Comparison of ENCODE assay signal across 1 fruit fly cellular context in genomic region chrX:1270655-1271054, dm6.
TF ChIP-seq lines count a peak whose summit lies in the region.

No protein-coding gene starts in this region.

TF ChIP-seq in whole organism, embryonic, 481 proteins besides CTCF, POLR2A, EP300 and RAD21 (continued from another document and continues in another):
- no peak for TF ChIP-seq mld (GFP tag; IDR thresholded peaks at IDR 0.05; lab: Robert Waterston, UW; ENCODE audit: partially characterized antibody)
- TF ChIP-seq PHDP (tag; optimal IDR thresholded peaks at IDR 0.05; lab: Kevin White, UChicago): peak; percentile 27
- TF ChIP-seq GATAe (GFP tag; conservative IDR thresholded peaks at IDR 0.05; lab: Robert Waterston, UW): no peak
- TF ChIP-seq gcm (GFP tag; optimal IDR thresholded peaks at IDR 0.05; lab: Kevin White, UChicago): peak; percentile 36
- no peak for TF ChIP-seq D19B (GFP tag; optimal IDR thresholded peaks at IDR 0.05; lab: Kevin White, UChicago)
- TF ChIP-seq CG17186 (GFP tag; optimal IDR thresholded peaks at IDR 0.05; lab: Kevin White, UChicago): no peak
- TF ChIP-seq Fer3 (tag; optimal IDR thresholded peaks at IDR 0.05; lab: Kevin White, UChicago): peak; percentile 58
- TF ChIP-seq CG10979 (tag; optimal IDR thresholded peaks at IDR 0.05; lab: Kevin White, UChicago): peak; percentile 50
- no peak for TF ChIP-seq Deaf1 (tag; optimal IDR thresholded peaks at IDR 0.05; lab: Kevin White, UChicago)
- peak; percentile 13 for TF ChIP-seq twi (tag; optimal IDR thresholded peaks at IDR 0.05; lab: Kevin White, UChicago)
- TF ChIP-seq Hand (GFP tag; optimal IDR thresholded peaks at IDR 0.05; lab: Kevin White, UChicago): peak; percentile 45
- peak; percentile 58 for TF ChIP-seq CG1233 (GFP tag; optimal IDR thresholded peaks at IDR 0.05; lab: Kevin White, UChicago)
- peak; percentile 48 for TF ChIP-seq pho (GFP tag; optimal IDR thresholded peaks at IDR 0.05; lab: Kevin White, UChicago)
- TF ChIP-seq pb (GFP tag; optimal IDR thresholded peaks at IDR 0.05; lab: Kevin White, UChicago): no peak
- peak; percentile 6 for TF ChIP-seq CG10147 (GFP tag; optimal IDR thresholded peaks at IDR 0.05; lab: Kevin White, UChicago)
- no peak for TF ChIP-seq Poxn (GFP tag; IDR thresholded peaks at IDR 0.05; lab: Robert Waterston, UW)
- peak; percentile 22 for TF ChIP-seq CG17359 (tag; optimal IDR thresholded peaks at IDR 0.05; lab: Kevin White, UChicago)
- peak; percentile 54 for TF ChIP-seq Atf6 (GFP tag; IDR thresholded peaks at IDR 0.05; lab: Robert Waterston, UW)
- TF ChIP-seq ttk (GFP tag; IDR thresholded peaks at IDR 0.05; lab: Robert Waterston, UW): no peak
- no peak for TF ChIP-seq ap (GFP tag; IDR thresholded peaks at IDR 0.05; lab: Robert Waterston, UW)
- no peak for TF ChIP-seq ci (GFP tag; IDR thresholded peaks at IDR 0.05; lab: Robert Waterston, UW)
- TF ChIP-seq CG4282 (GFP tag; optimal IDR thresholded peaks at IDR 0.05; lab: Kevin White, UChicago): no peak
- TF ChIP-seq mam (GFP tag; optimal IDR thresholded peaks at IDR 0.05; lab: Kevin White, UChicago): peak; percentile 12
- peak; percentile 63 for TF ChIP-seq CG9932 (GFP tag; IDR thresholded peaks at IDR 0.05; lab: Robert Waterston, UW)
- no peak for TF ChIP-seq crc (GFP tag; optimal IDR thresholded peaks at IDR 0.05; lab: Kevin White, UChicago)
- TF ChIP-seq CG12104 (GFP tag; optimal IDR thresholded peaks at IDR 0.05; lab: Kevin White, UChicago): no peak
- TF ChIP-seq CG11723 (GFP tag; optimal IDR thresholded peaks at IDR 0.05; lab: Kevin White, UChicago): no peak
- no peak for TF ChIP-seq CG9797 (GFP tag; optimal IDR thresholded peaks at IDR 0.05; lab: Kevin White, UChicago)
- no peak for TF ChIP-seq peb (GFP tag; IDR thresholded peaks at IDR 0.05; lab: Robert Waterston, UW)
- no peak for TF ChIP-seq kah (GFP tag; optimal IDR thresholded peaks at IDR 0.05; lab: Kevin White, UChicago)
- TF ChIP-seq CG1792 (GFP tag; optimal IDR thresholded peaks at IDR 0.05; lab: Kevin White, UChicago): peak; percentile 6
- no peak for TF ChIP-seq Trl (optimal IDR thresholded peaks at IDR 0.05; lab: Kevin White, UChicago)
- TF ChIP-seq Trl (GFP tag; optimal IDR thresholded peaks at IDR 0.05; lab: Kevin White, UChicago): peak; percentile 12
- peak; percentile 78 for TF ChIP-seq CG11696 (GFP tag; IDR thresholded peaks at IDR 0.05; lab: Robert Waterston, UW)
- TF ChIP-seq Nf-YB (GFP tag; optimal IDR thresholded peaks at IDR 0.05; lab: Kevin White, UChicago): peak; percentile 29
- no peak for TF ChIP-seq CG3163 (GFP tag; optimal IDR thresholded peaks at IDR 0.05; lab: Kevin White, UChicago)
- peak; percentile 34 for TF ChIP-seq CG8388 (GFP tag; optimal IDR thresholded peaks at IDR 0.05; lab: Kevin White, UChicago)
- no peak for TF ChIP-seq Spps (tag; optimal IDR thresholded peaks at IDR 0.05; lab: Kevin White, UChicago)
- no peak for TF ChIP-seq ranshi (GFP tag; IDR thresholded peaks at IDR 0.05; lab: Robert Waterston, UW)
- peak; percentile 69 for TF ChIP-seq lab (GFP tag; optimal IDR thresholded peaks at IDR 0.05; lab: Kevin White, UChicago)
- TF ChIP-seq CG17385 (GFP tag; optimal IDR thresholded peaks at IDR 0.05; lab: Kevin White, UChicago): peak; percentile 43
- no peak for TF ChIP-seq Side (GFP tag; optimal IDR thresholded peaks at IDR 0.05; lab: Kevin White, UChicago)
- TF ChIP-seq CG16779 (GFP tag; IDR thresholded peaks at IDR 0.05; lab: Robert Waterston, UW): no peak
- TF ChIP-seq eve (GFP tag; optimal IDR thresholded peaks at IDR 0.05; lab: Kevin White, UChicago): peak in 1 of 2 experiments; percentile 47
- peak; percentile 21 for TF ChIP-seq CG10267 (tag; optimal IDR thresholded peaks at IDR 0.05; lab: Kevin White, UChicago)
- no peak for TF ChIP-seq MESR4 (GFP tag; optimal IDR thresholded peaks at IDR 0.05; lab: Kevin White, UChicago)
- TF ChIP-seq z (GFP tag; IDR thresholded peaks at IDR 0.05; lab: Robert Waterston, UW): no peak
- no peak for TF ChIP-seq CG4820 (GFP tag; optimal IDR thresholded peaks at IDR 0.05; lab: Kevin White, UChicago)
- TF ChIP-seq CG31388 (GFP tag; optimal IDR thresholded peaks at IDR 0.05; lab: Kevin White, UChicago): no peak
- TF ChIP-seq CG12071 (GFP tag; optimal IDR thresholded peaks at IDR 0.05; lab: Kevin White, UChicago): peak; percentile 37
- TF ChIP-seq gcm2 (GFP tag; optimal IDR thresholded peaks at IDR 0.05; lab: Kevin White, UChicago): no peak
- TF ChIP-seq sisA (GFP tag; IDR thresholded peaks at IDR 0.05; lab: Robert Waterston, UW): no peak
- TF ChIP-seq CG31365 (tag; optimal IDR thresholded peaks at IDR 0.05; lab: Kevin White, UChicago): peak; percentile 13
- peak; percentile 25 for TF ChIP-seq Nf-YC (tag; optimal IDR thresholded peaks at IDR 0.05; lab: Kevin White, UChicago)
- no peak for TF ChIP-seq zfh1 (GFP tag; IDR thresholded peaks at IDR 0.05; lab: Robert Waterston, UW)
- 0 out of 3 replicates have a peak, but pooled peaks have one; percentile 29 for TF ChIP-seq croc (GFP tag; conservative IDR thresholded peaks at IDR 0.05; lab: Robert Waterston, UW)
- TF ChIP-seq lilli (GFP tag; optimal IDR thresholded peaks at IDR 0.05; lab: Kevin White, UChicago): peak; percentile 27
- TF ChIP-seq CG11085 (GFP tag; IDR thresholded peaks at IDR 0.05; lab: Robert Waterston, UW): peak; percentile 40; the same call in 1 of the 2 replicates
- no peak for TF ChIP-seq HLHmδ (GFP tag; optimal IDR thresholded peaks at IDR 0.05; lab: Kevin White, UChicago)
- no peak for TF ChIP-seq ro (GFP tag; IDR thresholded peaks at IDR 0.05; lab: Robert Waterston, UW)
- TF ChIP-seq gem (tag; optimal IDR thresholded peaks at IDR 0.05; lab: Kevin White, UChicago): peak; percentile 65
- 0 out of 2 replicates have a peak, but pooled peaks have one; percentile 7 for TF ChIP-seq Drgx (GFP tag; IDR thresholded peaks at IDR 0.05; lab: Robert Waterston, UW)
- TF ChIP-seq CG8478 (optimal IDR thresholded peaks at IDR 0.05; lab: Kevin White, UChicago): no peak
- peak; percentile 57 for TF ChIP-seq CG31441 (GFP tag; IDR thresholded peaks at IDR 0.05; lab: Robert Waterston, UW)
- no peak for TF ChIP-seq CG17912 (GFP tag; optimal IDR thresholded peaks at IDR 0.05; lab: Kevin White, UChicago)
- peak; percentile 50 for TF ChIP-seq Sox100B (GFP tag; optimal IDR thresholded peaks at IDR 0.05; lab: Kevin White, UChicago)
- TF ChIP-seq ems (GFP tag; optimal IDR thresholded peaks at IDR 0.05; lab: Kevin White, UChicago): no peak
- TF ChIP-seq CG17568 (GFP tag; optimal IDR thresholded peaks at IDR 0.05; lab: Kevin White, UChicago): peak; percentile 28
- 0 out of 4 replicates have a peak, but pooled peaks have one; percentile 11 for TF ChIP-seq Gug (GFP tag; IDR thresholded peaks at IDR 0.05; lab: Robert Waterston, UW)
- peak; percentile 32 for TF ChIP-seq CG5180 (GFP tag; optimal IDR thresholded peaks at IDR 0.05; lab: Kevin White, UChicago)
- TF ChIP-seq HLH4C (GFP tag; IDR thresholded peaks at IDR 0.05; lab: Robert Waterston, UW; ENCODE audit: partially characterized antibody): no peak
- TF ChIP-seq Dip3 (GFP tag; optimal IDR thresholded peaks at IDR 0.05; lab: Kevin White, UChicago): peak; percentile 53
- no peak for TF ChIP-seq pzg (GFP tag; optimal IDR thresholded peaks at IDR 0.05; lab: Kevin White, UChicago)
- TF ChIP-seq CG18476 (GFP tag; optimal IDR thresholded peaks at IDR 0.05; lab: Kevin White, UChicago): no peak
- no peak for TF ChIP-seq emc (GFP tag; optimal IDR thresholded peaks at IDR 0.05; lab: Kevin White, UChicago)
- peak; percentile 8 for TF ChIP-seq CG10543 (GFP tag; optimal IDR thresholded peaks at IDR 0.05; lab: Kevin White, UChicago)
- peak; percentile 61 for TF ChIP-seq Hmr (GFP tag; optimal IDR thresholded peaks at IDR 0.05; lab: Kevin White, UChicago)
- TF ChIP-seq CG10209 (GFP tag; optimal IDR thresholded peaks at IDR 0.05; lab: Kevin White, UChicago): peak; percentile 33
- TF ChIP-seq CG18599 (GFP tag; optimal IDR thresholded peaks at IDR 0.05; lab: Kevin White, UChicago): peak; percentile 78
- TF ChIP-seq tin (GFP tag; optimal IDR thresholded peaks at IDR 0.05; lab: Kevin White, UChicago): no peak
- peak; percentile 36; the same call in 1 of the 2 replicates for TF ChIP-seq al (GFP tag; IDR thresholded peaks at IDR 0.05; lab: Robert Waterston, UW)
- no peak for TF ChIP-seq vnd (GFP tag; IDR thresholded peaks at IDR 0.05; lab: Robert Waterston, UW; ENCODE audit: partially characterized antibody)
- peak; percentile 88 for TF ChIP-seq sens (GFP tag; lab: Kevin White, UChicago)
- peak; percentile 11 for TF ChIP-seq sqz (GFP tag; optimal IDR thresholded peaks at IDR 0.05; lab: Kevin White, UChicago)
- peak; percentile 67 for TF ChIP-seq CG15269 (tag; optimal IDR thresholded peaks at IDR 0.05; lab: Kevin White, UChicago)
- no peak; the same call in 1 of the 2 replicates for TF ChIP-seq CG6272 (GFP tag; IDR thresholded peaks at IDR 0.05; lab: Robert Waterston, UW)
- TF ChIP-seq ken (GFP tag; IDR thresholded peaks at IDR 0.05; lab: Robert Waterston, UW): 0 out of 3 replicates have a peak, but pooled peaks have one; percentile 4
- TF ChIP-seq schlank (tag; optimal IDR thresholded peaks at IDR 0.05; lab: Kevin White, UChicago): peak; percentile 9
- TF ChIP-seq CG13296 (GFP tag; optimal IDR thresholded peaks at IDR 0.05; lab: Kevin White, UChicago): peak; percentile 38
- peak; percentile 14 for TF ChIP-seq Myb (GFP tag; optimal IDR thresholded peaks at IDR 0.05; lab: Kevin White, UChicago)
- TF ChIP-seq CG3281 (GFP tag; optimal IDR thresholded peaks at IDR 0.05; lab: Kevin White, UChicago): peak; percentile 70
- peak; percentile 18; the same call in 1 of the 2 replicates for TF ChIP-seq CG14441 (GFP tag; IDR thresholded peaks at IDR 0.05; lab: Robert Waterston, UW)
- TF ChIP-seq fd96Cb (tag; optimal IDR thresholded peaks at IDR 0.05; lab: Kevin White, UChicago): peak; percentile 37
- TF ChIP-seq CG14014 (GFP tag; IDR thresholded peaks at IDR 0.05; lab: Robert Waterston, UW): peak; percentile 30; the same call in 1 of the 2 replicates
- peak; percentile 53 for TF ChIP-seq nmo (GFP tag; optimal IDR thresholded peaks at IDR 0.05; lab: Kevin White, UChicago)
- TF ChIP-seq Atf-2 (GFP tag; optimal IDR thresholded peaks at IDR 0.05; lab: Kevin White, UChicago): no peak
- peak; percentile 38; the same call in 1 of the 2 replicates for TF ChIP-seq vvl (GFP tag; IDR thresholded peaks at IDR 0.05; lab: Robert Waterston, UW)
- TF ChIP-seq Ets97D (GFP tag; optimal IDR thresholded peaks at IDR 0.05; lab: Kevin White, UChicago): no peak
- no peak for TF ChIP-seq gce (GFP tag; IDR thresholded peaks at IDR 0.05; lab: Robert Waterston, UW)
- TF ChIP-seq knrl (GFP tag; IDR thresholded peaks at IDR 0.05; lab: Robert Waterston, UW; ENCODE audit: partially characterized antibody): no peak
- TF ChIP-seq sd (tag; optimal IDR thresholded peaks at IDR 0.05; lab: Kevin White, UChicago): peak; percentile 31
- peak; percentile 63 for TF ChIP-seq row (GFP tag; IDR thresholded peaks at IDR 0.05; lab: Robert Waterston, UW)
- peak; percentile 16 for TF ChIP-seq CG8924 (tag; optimal IDR thresholded peaks at IDR 0.05; lab: Kevin White, UChicago)
- TF ChIP-seq Vsx1 (GFP tag; optimal IDR thresholded peaks at IDR 0.05; lab: Kevin White, UChicago): no peak
- TF ChIP-seq CG12391 (tag; optimal IDR thresholded peaks at IDR 0.05; lab: Kevin White, UChicago): peak; percentile 38
- TF ChIP-seq CG11504 (tag; optimal IDR thresholded peaks at IDR 0.05; lab: Kevin White, UChicago): peak; percentile 73
- peak in 1 of 3 experiments; percentile 15 for TF ChIP-seq lola (GFP tag; optimal IDR thresholded peaks at IDR 0.05; lab: Kevin White, UChicago)
- peak; percentile 1 for TF ChIP-seq CG1647 (GFP tag; optimal IDR thresholded peaks at IDR 0.05; lab: Kevin White, UChicago)
- TF ChIP-seq CG6765 (GFP tag; optimal IDR thresholded peaks at IDR 0.05; lab: Kevin White, UChicago): peak; percentile 43
- no peak for TF ChIP-seq jing (GFP tag; optimal IDR thresholded peaks at IDR 0.05; lab: Kevin White, UChicago)
- no peak for TF ChIP-seq CG8944 (GFP tag; optimal IDR thresholded peaks at IDR 0.05; lab: Kevin White, UChicago)
- TF ChIP-seq fd3F (GFP tag; optimal IDR thresholded peaks at IDR 0.05; lab: Kevin White, UChicago): peak; percentile 18
- peak; percentile 89 for TF ChIP-seq Ets65A (GFP tag; lab: Kevin White, UChicago)
- peak; percentile 39 for TF ChIP-seq Abd-B (GFP tag; optimal IDR thresholded peaks at IDR 0.05; lab: Kevin White, UChicago)
- TF ChIP-seq Eip74EF (GFP tag; optimal IDR thresholded peaks at IDR 0.05; lab: Kevin White, UChicago): no peak
- TF ChIP-seq Kr (GFP tag; optimal IDR thresholded peaks at IDR 0.05; lab: Kevin White, UChicago): no peak
- no peak for TF ChIP-seq CG6854 (GFP tag; optimal IDR thresholded peaks at IDR 0.05; lab: Kevin White, UChicago)
- peak; percentile 44 for TF ChIP-seq CG9215 (GFP tag; IDR thresholded peaks at IDR 0.05; lab: Robert Waterston, UW)
- TF ChIP-seq Gsc (GFP tag; IDR thresholded peaks at IDR 0.05; lab: Robert Waterston, UW): no peak
- peak; percentile 39; the same call in 1 of the 2 replicates for TF ChIP-seq HLH3B (GFP tag; IDR thresholded peaks at IDR 0.05; lab: Robert Waterston, UW)
- TF ChIP-seq Bdp1 (GFP tag; optimal IDR thresholded peaks at IDR 0.05; lab: Kevin White, UChicago): no peak
- TF ChIP-seq CG2120 (GFP tag; optimal IDR thresholded peaks at IDR 0.05; lab: Kevin White, UChicago): peak; percentile 69
- TF ChIP-seq esg (GFP tag; conservative IDR thresholded peaks at IDR 0.05; lab: Robert Waterston, UW): 0 out of 2 replicates have a peak, but pooled peaks have one; percentile 9
- TF ChIP-seq CG16813 (GFP tag; IDR thresholded peaks at IDR 0.05; lab: Robert Waterston, UW; ENCODE audit: partially characterized antibody): no peak
- TF ChIP-seq Xrp1 (GFP tag; IDR thresholded peaks at IDR 0.05; lab: Robert Waterston, UW): peak; percentile 56
- peak; percentile 18 for TF ChIP-seq Fer2 (tag; optimal IDR thresholded peaks at IDR 0.05; lab: Kevin White, UChicago)
- TF ChIP-seq NfI (GFP tag; optimal IDR thresholded peaks at IDR 0.05; lab: Kevin White, UChicago): peak; percentile 58
- no peak for TF ChIP-seq CG9876 (GFP tag; optimal IDR thresholded peaks at IDR 0.05; lab: Kevin White, UChicago)
- no peak for TF ChIP-seq NC2α (GFP tag; optimal IDR thresholded peaks at IDR 0.05; lab: Kevin White, UChicago)
- no peak for TF ChIP-seq Mes4 (GFP tag; optimal IDR thresholded peaks at IDR 0.05; lab: Kevin White, UChicago)
- TF ChIP-seq kni (GFP tag; optimal IDR thresholded peaks at IDR 0.05; lab: Kevin White, UChicago): peak; percentile 63
- TF ChIP-seq HLH54F (GFP tag; optimal IDR thresholded peaks at IDR 0.05; lab: Kevin White, UChicago): peak; percentile 9
- peak; percentile 34; the same call in 1 of the 3 replicates for TF ChIP-seq CG11695 (GFP tag; IDR thresholded peaks at IDR 0.05; lab: Robert Waterston, UW)
